Worm (Caenorhabditis elegans) whole organism, L4/young adult: ENCODE results near the gene cyp-33B1.

Experiments
- W03F9.2 ChIP-seq: fragments of 150-350 bp; optimal IDR thresholded peaks from 2 replicates; lab custom pipeline; 2014; ENCODE audit warnings: missing biosample characterization, missing genetic modification characterization
- dao-5 ChIP-seq: sonication (generic microtip); optimal IDR thresholded peaks from 2 replicates; lab custom pipeline; 2016; ENCODE audit warnings: missing genotype, missing genetic modification characterization, moderate library complexity, missing compliant biosample characterization
- him-1 ChIP-seq: sonication (generic microtip); optimal IDR thresholded peaks from 2 replicates; lab custom pipeline; 2016; ENCODE audit warnings: missing genotype, missing genetic modification reagents, missing genetic modification characterization, missing compliant biosample characterization

ce11 chrV:9009175-9009574 lies 32.0 kb upstream of the cyp-33B1 start, which contains the start of gene srx-2:
- TF ChIP-seq him-1 (tag; lab: Kevin White, UChicago) = no peak
- TF ChIP-seq W03F9.2 (tag; lab: Kevin White, UChicago) = no peak
- TF ChIP-seq dao-5 (tag; lab: Kevin White, UChicago) = no peak
